Worm (Caenorhabditis elegans): ENCODE results near the gene B0001.5.
A peak's percentile ranks its signal among the peaks of the same experiment; 100 is the strongest.

B0001.5 gene

DNA sequence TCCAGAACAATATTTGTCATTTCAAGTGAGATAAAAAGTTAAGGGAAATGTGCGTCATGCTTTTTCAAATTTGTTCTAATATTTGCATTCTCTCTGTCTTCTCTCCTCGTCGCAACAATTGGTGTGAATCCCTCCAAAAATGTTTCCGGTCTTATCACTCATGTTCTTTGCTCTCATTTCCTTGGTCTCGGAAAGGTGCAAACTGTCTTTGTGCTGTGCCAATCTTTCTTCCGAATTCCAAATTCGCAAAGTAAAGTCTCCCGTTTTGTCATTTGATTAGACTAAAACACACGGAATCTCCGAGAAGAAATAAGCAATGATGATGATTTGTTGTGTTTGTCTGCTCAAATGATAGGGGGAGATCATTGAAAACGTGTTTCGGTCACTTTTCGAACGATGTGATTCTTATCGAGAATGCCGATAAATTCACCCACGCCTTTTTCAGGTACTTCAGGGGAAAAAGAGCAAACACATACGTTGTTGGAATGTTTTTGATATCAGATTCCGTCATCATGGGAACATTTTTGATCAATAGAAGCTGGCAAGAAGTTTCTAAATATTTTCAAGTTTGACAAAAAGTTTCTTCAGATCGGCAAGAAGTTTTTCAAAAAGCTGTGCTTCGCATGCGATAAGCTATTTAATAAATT is 22.4 kb upstream of the B0001.5 start:
- no peak for TF ChIP-seq spr-3 (GFP tag; optimal IDR thresholded peaks at IDR 0.05)
- no peak for TF ChIP-seq saeg-2 (GFP tag; IDR thresholded peaks at IDR 0.05)
- peak; percentile 55 for TF ChIP-seq aha-1 (tag)
- TF ChIP-seq ztf-7 (tag; optimal IDR thresholded peaks at IDR 0.05): no peak
- no peak for TF ChIP-seq mdt-29 (GFP tag; IDR thresholded peaks at IDR 0.05)
- no peak for TF ChIP-seq mdl-1 (tag; optimal IDR thresholded peaks at IDR 0.05)
- no peak for TF ChIP-seq daf-8 (GFP tag; IDR thresholded peaks at IDR 0.05)
- TF ChIP-seq ceh-82 (tag; optimal IDR thresholded peaks at IDR 0.05): no peak
- no peak for TF ChIP-seq ama-1 (optimal IDR thresholded peaks at IDR 0.05)
- TF ChIP-seq php-3 (GFP tag; IDR thresholded peaks at IDR 0.05): no peak
- peak; percentile 13 for TF ChIP-seq pqm-1 (tag; optimal IDR thresholded peaks at IDR 0.05)
- TF ChIP-seq F10B5.3 (tag; optimal IDR thresholded peaks at IDR 0.05): no peak
- no peak for TF ChIP-seq ces-1 (GFP tag; optimal IDR thresholded peaks at IDR 0.05)
- no peak for TF ChIP-seq F49E8.2 (tag; optimal IDR thresholded peaks at IDR 0.05; ENCODE audit: borderline replicate concordance)
- TF ChIP-seq F37D6.2 (tag; optimal IDR thresholded peaks at IDR 0.05): no peak
- peak; percentile 28 for TF ChIP-seq nhr-28 (tag; optimal IDR thresholded peaks at IDR 0.05)
- no peak for TF ChIP-seq T26A8.4 (GFP tag; IDR thresholded peaks at IDR 0.05)
- TF ChIP-seq pha-4 (GFP tag; IDR thresholded peaks at IDR 0.05): no peak
- TF ChIP-seq pha-4 (tag; optimal IDR thresholded peaks at IDR 0.05): no peak
- no peak for TF ChIP-seq egl-27 (tag; optimal IDR thresholded peaks at IDR 0.05)
- TF ChIP-seq F44E2.7 (GFP tag; IDR thresholded peaks at IDR 0.05): no peak
- no peak for TF ChIP-seq lsy-2 (tag; optimal IDR thresholded peaks at IDR 0.05)
- peak; percentile 24; the same call in 1 of the 2 replicates for TF ChIP-seq dmd-6 (GFP tag; IDR thresholded peaks at IDR 0.05)
- TF ChIP-seq F26F4.8 (GFP tag; conservative IDR thresholded peaks at IDR 0.05): no peak
- TF ChIP-seq madf-5 (GFP tag; IDR thresholded peaks at IDR 0.05): no peak
- TF ChIP-seq hlh-11 (tag; optimal IDR thresholded peaks at IDR 0.05): peak; percentile 5
- no peak for TF ChIP-seq nhr-25 (tag; optimal IDR thresholded peaks at IDR 0.05; ENCODE audit: borderline replicate concordance, insufficient read depth)
- TF ChIP-seq daf-16 (GFP tag; optimal IDR thresholded peaks at IDR 0.05): no peak
- TF ChIP-seq daf-16 (tag; optimal IDR thresholded peaks at IDR 0.05): peak; percentile 14
- no peak for TF ChIP-seq zag-1 (tag; optimal IDR thresholded peaks at IDR 0.05)
- no peak for TF ChIP-seq skn-1 (tag; optimal IDR thresholded peaks at IDR 0.05)
- TF ChIP-seq fos-1 (tag; optimal IDR thresholded peaks at IDR 0.05): no peak
- no peak for TF ChIP-seq nhr-42 (GFP tag; IDR thresholded peaks at IDR 0.05)
- no peak for TF ChIP-seq daf-12 (tag; optimal IDR thresholded peaks at IDR 0.05)
- no peak for TF ChIP-seq sdz-12 (GFP tag; optimal IDR thresholded peaks at IDR 0.05)
- no peak for TF ChIP-seq ceh-28 (tag; optimal IDR thresholded peaks at IDR 0.05)
- TF ChIP-seq unc-62 (GFP tag; optimal IDR thresholded peaks at IDR 0.05 in 1 of 2): no peak
- no peak for TF ChIP-seq unc-62 (tag; optimal IDR thresholded peaks at IDR 0.05)
- TF ChIP-seq ceh-44 (GFP tag; IDR thresholded peaks at IDR 0.05): no peak
- TF ChIP-seq nhr-11 (tag; optimal IDR thresholded peaks at IDR 0.05): no peak
- TF ChIP-seq nhr-41 (GFP tag; IDR thresholded peaks at IDR 0.05): no peak
- TF ChIP-seq tag-97 (GFP tag; IDR thresholded peaks at IDR 0.05): no peak
- TF ChIP-seq Y105C5A.15 (GFP tag; IDR thresholded peaks at IDR 0.05): no peak
- TF ChIP-seq nhr-10 (tag; optimal IDR thresholded peaks at IDR 0.05): no peak

DNA sequence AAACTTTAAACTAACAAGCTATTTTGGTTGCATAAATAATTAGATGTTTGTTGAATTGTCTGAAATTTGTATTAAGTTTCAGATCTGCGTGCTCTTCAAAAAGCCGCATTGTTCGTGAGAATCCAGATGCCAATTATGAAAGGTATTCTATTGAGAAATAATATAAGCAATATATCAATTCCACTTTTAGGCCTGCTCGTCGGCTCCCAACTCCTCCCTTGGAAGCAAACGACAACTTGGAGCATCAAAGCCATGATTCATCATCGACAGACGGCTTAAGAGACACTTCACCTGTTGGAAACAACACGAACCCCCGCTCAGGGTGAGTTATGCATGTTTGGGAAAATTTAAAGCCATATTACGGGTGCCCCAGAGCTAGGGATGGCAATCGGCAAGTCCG is 19.6 kb upstream of the B0001.5 start:
- TF ChIP-seq F26F4.8 (GFP tag; conservative IDR thresholded peaks at IDR 0.05) (no peak), lin-13 (GFP tag; optimal IDR thresholded peaks at IDR 0.05) (no peak), aha-1 (tag) (peak; percentile 94)
